Worm (Caenorhabditis elegans) whole organism, L3 larva: ENCODE measurements around the gene srv-24.
A peak's percentile ranks its signal among the peaks of the same experiment; 100 is the strongest.

Experiments used
- R02D3.7 ChIP-seq: fragments of 150-350 bp; optimal IDR thresholded peaks from 2 replicates; lab custom pipeline; 2014; ENCODE audit warnings: missing biosample characterization, missing genetic modification characterization
- ZK546.5 ChIP-seq: sonication (generic microtip); optimal IDR thresholded peaks from 2 replicates; lab custom pipeline; 2017; ENCODE audit warnings: missing biosample characterization, missing genetic modification characterization
- aly-2 ChIP-seq: fragments of 150-350 bp; optimal IDR thresholded peaks from 2 replicates; lab custom pipeline; 2014; ENCODE audit warnings: missing biosample characterization, missing genetic modification characterization
- ama-1 ChIP-seq: fragments of 150-350 bp; optimal IDR thresholded peaks from 2 replicates; lab custom pipeline; 2018
- ceh-16 ChIP-seq: sonication (generic microtip); optimal IDR thresholded peaks from 2 replicates; lab custom pipeline; 2017; ENCODE audit warnings: missing biosample characterization, missing genetic modification characterization
- ceh-28 ChIP-seq: fragments of 150-350 bp; optimal IDR thresholded peaks from 2 replicates; lab custom pipeline; 2014; ENCODE audit warnings: missing biosample characterization, missing genetic modification reagents, missing genetic modification characterization
- ceh-82 ChIP-seq: fragments of 150-350 bp; optimal IDR thresholded peaks from 2 replicates; lab custom pipeline; 2014; ENCODE audit warnings: missing biosample characterization, missing genetic modification characterization
- ceh-9 ChIP-seq: sonication (generic microtip); optimal IDR thresholded peaks from 2 replicates; lab custom pipeline; 2018; ENCODE audit warnings: missing biosample characterization, missing genetic modification characterization
- daf-12 ChIP-seq: fragments of 150-350 bp; optimal IDR thresholded peaks from 2 replicates; lab custom pipeline; 2014; ENCODE audit warnings: missing biosample characterization, missing genetic modification reagents, missing genetic modification characterization
- egl-27 ChIP-seq: sonication (generic microtip); optimal IDR thresholded peaks from 4 replicates; lab custom pipeline; 2017; ENCODE audit warnings: missing biosample characterization, missing genetic modification reagents, missing genetic modification characterization
- egl-5 ChIP-seq: fragments of 150-350 bp; optimal IDR thresholded peaks from 2 replicates; lab custom pipeline; 2017; ENCODE audit warnings: missing biosample characterization, missing genetic modification reagents, missing genetic modification characterization, inconsistent platforms
- elt-1 ChIP-seq: fragments of 150-350 bp; optimal IDR thresholded peaks from 2 replicates; lab custom pipeline; 2014; ENCODE audit warnings: missing biosample characterization, missing genetic modification characterization
- elt-2 ChIP-seq: sonication (generic microtip); optimal IDR thresholded peaks from 2 replicates; lab custom pipeline; 2016; ENCODE audit warnings: missing genetic modification reagents, mild to moderate bottlenecking, missing genetic modification characterization, missing compliant biosample characterization
- elt-3 ChIP-seq, 3 experiments: fragments of 150-350 bp in 1 of 3; sonication (generic microtip) in 2 of 3; optimal IDR thresholded peaks; 2 replicates in 2 of 3; 4 replicates in 1 of 3; lab custom pipeline; 2014 to 2017; ENCODE audit warnings: missing biosample characterization in 3 of 3, missing genetic modification characterization in 3 of 3
- eor-1 ChIP-seq, 2 experiments: fragments of 150-350 bp; optimal IDR thresholded peaks; 2 replicates each; lab custom pipeline; 2014 to 2018; ENCODE audit warnings: missing biosample characterization in 2 of 2, missing genetic modification characterization in 2 of 2
- fkh-10 ChIP-seq: sonication (generic microtip); optimal IDR thresholded peaks from 2 replicates; lab custom pipeline; 2017; ENCODE audit warnings: missing biosample characterization, missing genetic modification reagents, missing genetic modification characterization
- fkh-2 ChIP-seq: fragments of 150-350 bp; optimal IDR thresholded peaks from 2 replicates; lab custom pipeline; 2014; ENCODE audit warnings: missing biosample characterization, missing genetic modification reagents, missing genetic modification characterization
- fos-1 ChIP-seq: fragments of 150-350 bp; optimal IDR thresholded peaks from 2 replicates; lab custom pipeline; 2014; ENCODE audit warnings: missing biosample characterization, missing genetic modification characterization
- hmg-11 ChIP-seq: sonication (generic microtip); optimal IDR thresholded peaks from 2 replicates; lab custom pipeline; 2016; ENCODE audit warnings: missing genetic modification characterization, missing compliant biosample characterization
- jun-1 ChIP-seq: fragments of 150-350 bp; optimal IDR thresholded peaks from 2 replicates; lab custom pipeline; 2014; ENCODE audit warnings: missing biosample characterization, missing genetic modification reagents, missing genetic modification characterization
- lin-15B ChIP-seq: fragments of 150-350 bp; optimal IDR thresholded peaks from 2 replicates; lab custom pipeline; 2014; ENCODE audit warnings: missing biosample characterization, missing genetic modification characterization
- lin-39 ChIP-seq: fragments of 150-350 bp; optimal IDR thresholded peaks from 2 replicates; lab custom pipeline; 2018; ENCODE audit warnings: missing biosample characterization, missing genetic modification reagents, missing genetic modification characterization
- lsy-12 ChIP-seq: sonication (generic microtip); optimal IDR thresholded peaks from 2 replicates; lab custom pipeline; 2016; ENCODE audit warnings: mild to moderate bottlenecking, missing genetic modification characterization, missing compliant biosample characterization
- mdl-1 ChIP-seq: fragments of 150-350 bp; optimal IDR thresholded peaks from 2 replicates; lab custom pipeline; 2014; ENCODE audit warnings: missing biosample characterization, missing genetic modification characterization
- mml-1 ChIP-seq: fragments of 150-350 bp; sonication (generic microtip); optimal IDR thresholded peaks from 3 replicates; lab custom pipeline; 2014; ENCODE audit warnings: missing biosample characterization, missing genetic modification characterization
- nfya-1 ChIP-seq: sonication (generic microtip); optimal IDR thresholded peaks from 2 replicates; lab custom pipeline; 2017; ENCODE audit warnings: missing genetic modification characterization, mild to moderate bottlenecking, missing compliant biosample characterization, antibody characterized with exemption, moderate library complexity; ENCODE audit not compliant: insufficient read depth
- nhr-11 ChIP-seq: fragments of 150-350 bp; optimal IDR thresholded peaks from 2 replicates; lab custom pipeline; 2014; ENCODE audit warnings: missing biosample characterization, missing genetic modification characterization
- nhr-12 ChIP-seq: fragments of 150-350 bp; optimal IDR thresholded peaks from 2 replicates; lab custom pipeline; 2014; ENCODE audit warnings: missing biosample characterization, missing genetic modification characterization
- nhr-23 ChIP-seq: fragments of 150-350 bp; optimal IDR thresholded peaks from 2 replicates; lab custom pipeline; 2014; ENCODE audit warnings: missing biosample characterization, missing genetic modification reagents, missing genetic modification characterization
- nhr-237 ChIP-seq: fragments of 150-350 bp; optimal IDR thresholded peaks from 2 replicates; lab custom pipeline; 2014; ENCODE audit warnings: missing biosample characterization, missing genetic modification characterization
- nhr-25 ChIP-seq: sonication (generic microtip); optimal IDR thresholded peaks from 2 replicates; lab custom pipeline; 2017; ENCODE audit warnings: missing biosample characterization, missing genetic modification characterization
- nhr-28 ChIP-seq: fragments of 150-350 bp; optimal IDR thresholded peaks from 2 replicates; lab custom pipeline; 2014; ENCODE audit warnings: missing biosample characterization, missing genetic modification characterization
- nhr-43 ChIP-seq: sonication (generic microtip); optimal IDR thresholded peaks from 2 replicates; lab custom pipeline; 2016; ENCODE audit warnings: mild to moderate bottlenecking, missing genetic modification characterization, missing compliant biosample characterization; ENCODE audit not compliant: poor library complexity, severe bottlenecking
- nhr-67 ChIP-seq: fragments of 150-350 bp; optimal IDR thresholded peaks from 2 replicates; lab custom pipeline; 2014; ENCODE audit warnings: missing biosample characterization, missing genetic modification characterization
- nhr-76 ChIP-seq: fragments of 150-350 bp; sonication (generic microtip); optimal IDR thresholded peaks from 5 replicates; lab custom pipeline; 2014; ENCODE audit warnings: missing biosample characterization, missing genetic modification characterization
- nhr-77 ChIP-seq: fragments of 150-350 bp; optimal IDR thresholded peaks from 2 replicates; lab custom pipeline; 2014; ENCODE audit warnings: missing biosample characterization, missing genetic modification characterization
- pha-4 ChIP-seq: fragments of 150-350 bp; optimal IDR thresholded peaks from 2 replicates; lab custom pipeline; 2014; ENCODE audit warnings: missing biosample characterization, missing genetic modification reagents, missing genetic modification characterization
- pqm-1 ChIP-seq: fragments of 150-350 bp; optimal IDR thresholded peaks from 2 replicates; lab custom pipeline; 2017; ENCODE audit warnings: missing biosample characterization, missing genetic modification characterization, inconsistent platforms
- sea-2 ChIP-seq: fragments of 150-350 bp; sonication (generic microtip); optimal IDR thresholded peaks from 4 replicates; lab custom pipeline; 2014; ENCODE audit warnings: missing biosample characterization, missing genetic modification reagents, missing genetic modification characterization
- skn-1 ChIP-seq: fragments of 150-350 bp; optimal IDR thresholded peaks from 2 replicates; lab custom pipeline; 2014; ENCODE audit warnings: missing biosample characterization, missing genetic modification characterization
- snpc-4 ChIP-seq: fragments of 150-350 bp; optimal IDR thresholded peaks from 2 replicates; lab custom pipeline; 2014; ENCODE audit warnings: missing biosample characterization, missing genetic modification characterization
- tbx-2 ChIP-seq: sonication (generic microtip); optimal IDR thresholded peaks from 2 replicates; lab custom pipeline; 2016; ENCODE audit warnings: mild to moderate bottlenecking, missing genetic modification characterization, missing compliant biosample characterization
- unc-39 ChIP-seq: sonication (generic microtip); optimal IDR thresholded peaks from 4 replicates; lab custom pipeline; 2017; ENCODE audit warnings: missing biosample characterization, missing genetic modification characterization
- unc-62 ChIP-seq: fragments of 150-350 bp; sonication (generic microtip); optimal IDR thresholded peaks from 4 replicates; lab custom pipeline; 2014; ENCODE audit warnings: missing biosample characterization, missing genetic modification reagents, missing genetic modification characterization
- zag-1 ChIP-seq: fragments of 150-350 bp; optimal IDR thresholded peaks from 2 replicates; lab custom pipeline; 2014; ENCODE audit warnings: missing biosample characterization, missing genetic modification characterization
- ztf-11 ChIP-seq: fragments of 150-350 bp; optimal IDR thresholded peaks from 2 replicates; lab custom pipeline; 2014; ENCODE audit warnings: missing biosample characterization, missing genetic modification characterization
- ztf-4 ChIP-seq: fragments of 150-350 bp; optimal IDR thresholded peaks from 2 replicates; lab custom pipeline; 2014; ENCODE audit warnings: missing biosample characterization, missing genetic modification characterization

Gene srv-24

DNA sequence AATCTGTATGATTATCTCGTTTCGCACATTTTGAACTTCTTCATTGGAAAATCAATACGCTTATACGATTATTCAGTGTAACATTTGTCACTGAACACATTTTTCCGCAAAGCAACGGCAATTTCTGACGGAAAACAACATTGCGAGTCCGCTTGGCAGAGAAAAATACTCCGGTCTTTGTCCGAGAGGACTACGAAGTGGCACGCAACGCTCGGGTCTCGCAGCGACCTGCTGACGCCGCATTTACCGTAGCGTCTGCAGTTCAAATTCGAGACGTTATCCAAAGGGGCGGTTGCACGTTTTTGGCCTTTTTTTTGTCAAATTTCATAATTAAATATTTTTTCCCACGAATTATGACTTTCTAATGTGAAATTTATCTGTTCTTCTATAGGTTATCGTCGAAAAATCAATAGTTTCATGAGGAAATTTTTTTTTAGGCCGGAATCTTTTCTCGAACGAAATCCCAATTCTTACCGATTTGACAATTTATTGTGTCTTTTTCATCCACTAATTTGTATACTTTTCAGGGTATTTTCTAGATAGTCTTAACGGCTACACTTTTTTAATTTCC is 33.1 kb upstream of the srv-24 start, which contains the start of gene sqd-1 (continued):
- TF ChIP-seq aly-2 (tag; lab: Kevin White, UChicago) (no peak), ama-1 (lab: Kevin White, UChicago) (peak; percentile 39), elt-3 (tag; optimal IDR thresholded peaks at IDR 0.05; lab: Kevin White, UChicago) (peak in 1 of 3 experiments; percentile 89), lin-15B (peak; percentile 97), nhr-76 (tag; lab: Kevin White, UChicago) (peak; percentile 1), egl-27 (tag; lab: Kevin White, UChicago) (peak; percentile 78), sea-2 (GFP tag; lab: Kevin White, UChicago) (no peak), unc-62 (GFP tag; lab: Kevin White, UChicago) (peak; percentile 59), skn-1 (tag; lab: Kevin White, UChicago) (peak; percentile 73), elt-2 (tag; lab: Kevin White, UChicago) (peak; percentile 79), fkh-2 (tag; lab: Kevin White, UChicago) (no peak), pha-4 (tag; lab: Kevin White, UChicago) (peak; percentile 98)

DNA sequence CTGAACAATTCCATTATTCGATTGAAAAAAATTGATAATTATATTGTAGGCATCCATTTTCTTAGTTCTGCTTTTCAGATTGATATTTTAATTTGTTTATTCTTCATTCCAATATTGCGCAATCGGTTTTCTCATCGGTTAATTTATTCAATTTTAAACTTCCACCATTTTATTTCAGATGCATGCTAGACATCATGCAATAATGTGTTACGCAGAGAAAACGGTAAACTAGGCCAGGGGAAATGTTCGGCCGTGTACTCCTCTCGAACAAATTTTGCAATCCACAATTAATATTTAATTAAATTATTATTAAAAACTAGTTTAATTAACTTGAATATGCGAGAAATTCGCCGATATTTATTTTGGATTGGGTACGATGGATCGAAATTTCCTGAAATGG is 31.0 kb upstream of the srv-24 start, which contains the start of gene Y73B6BL.29:
TSS of gene Y73B6BL.29 (plus strand) at position 263 of the 400 bp plus-strand sequence.
- TF ChIP-seq elt-1 (no peak), fkh-10 (peak; percentile 87), lin-39 (no peak), nhr-25 (peak; percentile 72), elt-3 (tag; optimal IDR thresholded peaks at IDR 0.05; lab: Kevin White, UChicago) (no peak), unc-39 (tag; lab: Kevin White, UChicago) (no peak), ceh-16 (no peak), eor-1 (tag; optimal IDR thresholded peaks at IDR 0.05; lab: Kevin White, UChicago) (peak in 1 of 2 experiments; percentile 55), nhr-237 (tag; lab: Kevin White, UChicago) (no peak), unc-62 (GFP tag; lab: Kevin White, UChicago) (no peak), ZK546.5 (tag; lab: Kevin White, UChicago) (peak; percentile 63), daf-12 (tag; lab: Kevin White, UChicago) (no peak), ceh-28 (tag; lab: Kevin White, UChicago) (peak; percentile 67), hmg-11 (tag; lab: Kevin White, UChicago) (peak; percentile 51), ztf-4 (tag; lab: Kevin White, UChicago) (no peak), nfya-1 (tag; lab: Kevin White, UChicago) (peak; percentile 89), pqm-1 (tag; lab: Kevin White, UChicago) (peak; percentile 15), ztf-11 (tag; lab: Kevin White, UChicago) (no peak), mdl-1 (peak; percentile 12), nhr-23 (tag; lab: Kevin White, UChicago) (peak; percentile 95), elt-2 (tag; lab: Kevin White, UChicago) (peak; percentile 56), nhr-76 (tag; lab: Kevin White, UChicago) (no peak), skn-1 (tag; lab: Kevin White, UChicago) (peak; percentile 85), egl-27 (tag; lab: Kevin White, UChicago) (no peak), ama-1 (lab: Kevin White, UChicago) (no peak), lsy-12 (tag; lab: Kevin White, UChicago) (peak; percentile 84), pha-4 (tag; lab: Kevin White, UChicago) (peak; percentile 93), nhr-12 (no peak), nhr-67 (tag; lab: Kevin White, UChicago) (no peak), egl-5 (tag; lab: Kevin White, UChicago) (peak; percentile 21), tbx-2 (tag; lab: Kevin White, UChicago) (peak; percentile 81), fkh-2 (tag; lab: Kevin White, UChicago) (no peak), zag-1 (no peak), aly-2 (tag; lab: Kevin White, UChicago) (no peak), nhr-43 (tag; lab: Kevin White, UChicago) (peak; percentile 95), jun-1 (tag; lab: Kevin White, UChicago) (peak; percentile 66), mml-1 (no peak), nhr-77 (tag; lab: Kevin White, UChicago) (no peak), sea-2 (GFP tag; lab: Kevin White, UChicago) (no peak), fos-1 (no peak), lin-15B (peak; percentile 87), R02D3.7 (tag; lab: Kevin White, UChicago) (peak; percentile 88), ceh-9 (tag; lab: Kevin White, UChicago) (no peak), nhr-28 (tag; lab: Kevin White, UChicago) (no peak), nhr-11 (tag; lab: Kevin White, UChicago) (no peak), ceh-82 (peak; percentile 32), snpc-4 (tag; lab: Kevin White, UChicago) (peak; percentile 90)
